Worm (Caenorhabditis elegans) whole organism, L4 larva: ENCODE results near the gene F54C9.9.

ENCODE experiments used
- D1046.2 ChIP-seq: fragments of 200-800 bp; sonication (Bioruptor generic); IDR thresholded peaks from 2 replicates; pipeline ENCODE4 v1.3.6; 2022; ENCODE audit warnings: missing genetic modification characterization, missing compliant biosample characterization
- F26F4.8 ChIP-seq: fragments of 200-800 bp; sonication (Bioruptor generic); conservative IDR thresholded peaks from 2 replicates; pipeline ENCODE4 v1.3.6; 2022; ENCODE audit warnings: missing genetic modification characterization, missing compliant biosample characterization
- F37D6.2 ChIP-seq: sonication (generic microtip); optimal IDR thresholded peaks from 2 replicates; lab custom pipeline; 2016; ENCODE audit warnings: mild to moderate bottlenecking, missing genetic modification characterization, missing compliant biosample characterization
- F49E8.2 ChIP-seq: sonication (generic microtip); optimal IDR thresholded peaks from 2 replicates; lab custom pipeline; 2016; ENCODE audit warnings: missing compliant biosample characterization, mild to moderate bottlenecking, missing genetic modification characterization, borderline replicate concordance
- R02D3.7 ChIP-seq: fragments of 150-350 bp; sonication (generic microtip); optimal IDR thresholded peaks from 3 replicates; lab custom pipeline; 2014; ENCODE audit warnings: missing biosample characterization, missing genetic modification characterization
- T20F7.1 ChIP-seq: fragments of 200-800 bp; sonication (Bioruptor generic); optimal IDR thresholded peaks from 2 replicates; lab custom pipeline; 2018; ENCODE audit warnings: mild to moderate bottlenecking, missing genetic modification characterization, missing compliant biosample characterization
- Y105C5A.15 ChIP-seq: fragments of 200-800 bp; sonication (Bioruptor generic); IDR thresholded peaks from 2 replicates; pipeline ENCODE4 v1.3.6; 2022; ENCODE audit warnings: missing genetic modification characterization, missing compliant biosample characterization
- Y48G9A.11 ChIP-seq: fragments of 200-800 bp; sonication (Bioruptor generic); IDR thresholded peaks from 2 replicates; pipeline ENCODE4 v1.3.6; 2022; ENCODE audit warnings: missing genetic modification reagents, missing genetic modification characterization, missing compliant biosample characterization
- Y5F2A.4 ChIP-seq: fragments of 200-800 bp; sonication (Bioruptor generic); optimal IDR thresholded peaks from 2 replicates; lab custom pipeline; 2018; ENCODE audit warnings: mild to moderate bottlenecking, missing genetic modification characterization, missing compliant biosample characterization
- aha-1 ChIP-seq: fragments of 150-350 bp; peaks from one replicate; lab custom pipeline; 2014; ENCODE audit warnings: missing biosample characterization, missing genetic modification characterization
- aly-2 ChIP-seq: sonication (generic microtip); optimal IDR thresholded peaks from 2 replicates; lab custom pipeline; 2018; ENCODE audit warnings: missing biosample characterization, missing genetic modification characterization
- attf-4 ChIP-seq: sonication (generic microtip); optimal IDR thresholded peaks from 3 replicates; lab custom pipeline; 2017; ENCODE audit warnings: missing biosample characterization, missing genetic modification characterization
- ceh-28 ChIP-seq: fragments of 150-350 bp; optimal IDR thresholded peaks from 2 replicates; lab custom pipeline; 2014; ENCODE audit warnings: missing biosample characterization, missing genetic modification reagents, missing genetic modification characterization
- ceh-44 ChIP-seq: fragments of 200-800 bp; sonication (Bioruptor generic); IDR thresholded peaks from 2 replicates; pipeline ENCODE4 v1.3.6; 2022; ENCODE audit warnings: missing genetic modification reagents, missing genetic modification characterization, missing compliant biosample characterization
- ceh-62 ChIP-seq: sonication (generic microtip); optimal IDR thresholded peaks from 2 replicates; lab custom pipeline; 2017; ENCODE audit warnings: missing biosample characterization, missing genetic modification characterization
- ces-1 ChIP-seq: fragments of 150-350 bp; sonication (generic microtip); optimal IDR thresholded peaks from 4 replicates; lab custom pipeline; 2014; ENCODE audit warnings: missing biosample characterization, missing genetic modification reagents, missing genetic modification characterization
- daf-12 ChIP-seq: fragments of 150-350 bp; optimal IDR thresholded peaks from 2 replicates; lab custom pipeline; 2014; ENCODE audit warnings: missing biosample characterization, missing genetic modification reagents, missing genetic modification characterization
- daf-16 ChIP-seq, 3 experiments: sonication (generic microtip); optimal IDR thresholded peaks; 2 replicates each; lab custom pipeline; 2016 to 2017; ENCODE audit warnings: missing genetic modification characterization in 3 of 3, missing genetic modification reagents in 3 of 3, mild to moderate bottlenecking in 2 of 3, missing compliant biosample characterization in 2 of 3, missing biosample characterization in 1 of 3, moderate library complexity in 1 of 3
- daf-8 ChIP-seq: fragments of 200-800 bp; sonication (Bioruptor generic); IDR thresholded peaks from 2 replicates; pipeline ENCODE4 v1.3.6; 2022; ENCODE audit warnings: missing genetic modification characterization, missing compliant biosample characterization
- dmd-6 ChIP-seq: fragments of 200-800 bp; sonication (Bioruptor generic); IDR thresholded peaks from 2 replicates; pipeline ENCODE4 v1.3.6; 2022; ENCODE audit warnings: missing genetic modification reagents, missing genetic modification characterization, missing compliant biosample characterization
- dmd-8 ChIP-seq: fragments of 200-800 bp; sonication (Bioruptor generic); IDR thresholded peaks from 2 replicates; pipeline ENCODE4 v1.3.6; 2022; ENCODE audit warnings: missing genetic modification characterization, missing compliant biosample characterization
- dmd-9 ChIP-seq: fragments of 200-800 bp; sonication (Bioruptor generic); IDR thresholded peaks from 2 replicates; pipeline ENCODE4 v1.3.6; 2022; ENCODE audit warnings: missing genetic modification reagents, missing genetic modification characterization, missing compliant biosample characterization
- dpl-1 ChIP-seq: fragments of 150-350 bp; optimal IDR thresholded peaks from 2 replicates; lab custom pipeline; 2014; ENCODE audit warnings: missing biosample characterization, missing genetic modification reagents, missing genetic modification characterization
- duxl-1 ChIP-seq: sonication (generic microtip); optimal IDR thresholded peaks from 2 replicates; lab custom pipeline; 2016; ENCODE audit warnings: mild to moderate bottlenecking, missing genetic modification characterization, moderate library complexity, missing compliant biosample characterization; ENCODE audit not compliant: poor library complexity
- egl-27 ChIP-seq: sonication (generic microtip); optimal IDR thresholded peaks from 3 replicates; lab custom pipeline; 2017; ENCODE audit warnings: missing biosample characterization, missing genetic modification reagents, missing genetic modification characterization
- lin-13 ChIP-seq: fragments of 150-350 bp; optimal IDR thresholded peaks from 2 replicates; lab custom pipeline; 2014; ENCODE audit warnings: missing biosample characterization, missing genetic modification reagents, missing genetic modification characterization
- lin-39 ChIP-seq: fragments of 150-350 bp; optimal IDR thresholded peaks from 2 replicates; lab custom pipeline; 2014; ENCODE audit warnings: missing biosample characterization, missing genetic modification reagents, missing genetic modification characterization
- madf-5 ChIP-seq, 2 experiments: fragments of 200-800 bp; sonication (Bioruptor generic); IDR thresholded peaks; 2 replicates each; pipeline ENCODE4 v1.3.6; 2022; ENCODE audit warnings: missing compliant biosample characterization in 2 of 2, missing genetic modification characterization in 2 of 2
- mdt-29 ChIP-seq: fragments of 200-800 bp; sonication (Bioruptor generic); IDR thresholded peaks from 2 replicates; pipeline ENCODE4 v1.3.6; 2022; ENCODE audit warnings: missing genetic modification reagents, missing genetic modification characterization, missing compliant biosample characterization
- mep-1 ChIP-seq: fragments of 150-350 bp; sonication (generic microtip); optimal IDR thresholded peaks from 3 replicates; lab custom pipeline; 2014; ENCODE audit warnings: missing biosample characterization, missing genetic modification characterization
- mxl-2 ChIP-seq: fragments of 200-800 bp; sonication (Bioruptor generic); conservative IDR thresholded peaks from 2 replicates; pipeline ENCODE4 v1.3.6; 2022; ENCODE audit warnings: missing genetic modification reagents, missing genetic modification characterization, missing compliant biosample characterization
- mxl-3 ChIP-seq: fragments of 200-800 bp; sonication (Bioruptor generic); optimal IDR thresholded peaks from 2 replicates; lab custom pipeline; 2018; ENCODE audit warnings: mild to moderate bottlenecking, missing genetic modification characterization, missing compliant biosample characterization
- nhr-10 ChIP-seq: fragments of 150-350 bp; optimal IDR thresholded peaks from 2 replicates; lab custom pipeline; 2014; ENCODE audit warnings: missing biosample characterization, missing genetic modification characterization
- nhr-11 ChIP-seq: fragments of 150-350 bp; optimal IDR thresholded peaks from 2 replicates; lab custom pipeline; 2014; ENCODE audit warnings: missing biosample characterization, missing genetic modification characterization
- nhr-111 ChIP-seq: fragments of 200-800 bp; sonication (Bioruptor generic); optimal IDR thresholded peaks from 2 replicates; lab custom pipeline; 2018; ENCODE audit warnings: mild to moderate bottlenecking, missing genetic modification characterization, missing compliant biosample characterization
- nhr-41 ChIP-seq: fragments of 200-800 bp; sonication (Bioruptor generic); IDR thresholded peaks from 2 replicates; pipeline ENCODE4 v1.3.6; 2022; ENCODE audit warnings: missing genetic modification reagents, missing genetic modification characterization, missing compliant biosample characterization
- nhr-42 ChIP-seq: fragments of 200-800 bp; sonication (Bioruptor generic); IDR thresholded peaks from 2 replicates; pipeline ENCODE4 v1.3.6; 2022; ENCODE audit warnings: missing genetic modification characterization, missing compliant biosample characterization
- nhr-48 ChIP-seq: sonication (generic microtip); optimal IDR thresholded peaks from 2 replicates; lab custom pipeline; 2016; ENCODE audit warnings: mild to moderate bottlenecking, missing genetic modification characterization, missing compliant biosample characterization
- nhr-6 ChIP-seq: fragments of 150-350 bp; optimal IDR thresholded peaks from 2 replicates; lab custom pipeline; 2014; ENCODE audit warnings: missing biosample characterization, missing genetic modification characterization
- nhr-76 ChIP-seq: fragments of 150-350 bp; optimal IDR thresholded peaks from 2 replicates; lab custom pipeline; 2014; ENCODE audit warnings: missing biosample characterization, missing genetic modification characterization
- pha-4 ChIP-seq, 2 experiments: fragments of 150-350 bp in 1 of 2; fragments of 200-800 bp in 1 of 2; sonication (Bioruptor generic) in 1 of 2; IDR thresholded peaks in 1 of 2; optimal IDR thresholded peaks in 1 of 2; 2 replicates each; pipeline versions ENCODE4 v1.3.6 to Lab custom; 2014 to 2022; ENCODE audit warnings: missing genetic modification characterization in 2 of 2, missing genetic modification reagents in 2 of 2, missing biosample characterization in 1 of 2, missing compliant biosample characterization in 1 of 2
- php-3 ChIP-seq: fragments of 200-800 bp; sonication (Bioruptor generic); IDR thresholded peaks from 2 replicates; pipeline ENCODE4 v1.3.6; 2022; ENCODE audit warnings: missing genetic modification reagents, missing genetic modification characterization, missing compliant biosample characterization
- rbr-2 ChIP-seq: sonication (generic microtip); optimal IDR thresholded peaks from 2 replicates; lab custom pipeline; 2016; ENCODE audit warnings: missing genotype, missing genetic modification characterization, missing compliant biosample characterization
- saeg-2 ChIP-seq: fragments of 200-800 bp; sonication (Bioruptor generic); IDR thresholded peaks from 2 replicates; pipeline ENCODE4 v1.3.6; 2022; ENCODE audit warnings: missing genetic modification reagents, missing genetic modification characterization, missing compliant biosample characterization
- set-16 ChIP-seq: fragments of 200-800 bp; sonication (Bioruptor generic); IDR thresholded peaks from 2 replicates; pipeline ENCODE4 v1.3.6; 2022; ENCODE audit warnings: missing genetic modification reagents, missing genetic modification characterization, missing compliant biosample characterization
- spr-3 ChIP-seq: fragments of 200-800 bp; sonication (Bioruptor generic); optimal IDR thresholded peaks from 2 replicates; lab custom pipeline; 2018; ENCODE audit warnings: mild to moderate bottlenecking, missing genetic modification characterization, missing compliant biosample characterization
- tag-97 ChIP-seq: fragments of 200-800 bp; sonication (Bioruptor generic); IDR thresholded peaks from 2 replicates; pipeline ENCODE4 v1.3.6; 2022; ENCODE audit warnings: missing genetic modification characterization, missing compliant biosample characterization
- unc-130 ChIP-seq: sonication (generic microtip); optimal IDR thresholded peaks from 2 replicates; lab custom pipeline; 2016; ENCODE audit warnings: missing genetic modification reagents, missing genetic modification characterization, missing compliant biosample characterization
- unc-39 ChIP-seq: sonication (generic microtip); optimal IDR thresholded peaks from 2 replicates; lab custom pipeline; 2017; ENCODE audit warnings: missing biosample characterization, missing genetic modification characterization
- zfp-2 ChIP-seq: sonication (generic microtip); optimal IDR thresholded peaks from 2 replicates; lab custom pipeline; 2016; ENCODE audit warnings: mild to moderate bottlenecking, missing genetic modification characterization, missing compliant biosample characterization
- zip-11 ChIP-seq: fragments of 200-800 bp; sonication (Bioruptor generic); IDR thresholded peaks from 2 replicates; pipeline ENCODE4 v1.3.6; 2022; ENCODE audit warnings: missing genetic modification characterization, missing compliant biosample characterization
- zip-2 ChIP-seq: fragments of 150-350 bp; optimal IDR thresholded peaks from 2 replicates; lab custom pipeline; 2014; ENCODE audit warnings: missing biosample characterization, missing genetic modification characterization

F54C9.9 gene

DNA sequence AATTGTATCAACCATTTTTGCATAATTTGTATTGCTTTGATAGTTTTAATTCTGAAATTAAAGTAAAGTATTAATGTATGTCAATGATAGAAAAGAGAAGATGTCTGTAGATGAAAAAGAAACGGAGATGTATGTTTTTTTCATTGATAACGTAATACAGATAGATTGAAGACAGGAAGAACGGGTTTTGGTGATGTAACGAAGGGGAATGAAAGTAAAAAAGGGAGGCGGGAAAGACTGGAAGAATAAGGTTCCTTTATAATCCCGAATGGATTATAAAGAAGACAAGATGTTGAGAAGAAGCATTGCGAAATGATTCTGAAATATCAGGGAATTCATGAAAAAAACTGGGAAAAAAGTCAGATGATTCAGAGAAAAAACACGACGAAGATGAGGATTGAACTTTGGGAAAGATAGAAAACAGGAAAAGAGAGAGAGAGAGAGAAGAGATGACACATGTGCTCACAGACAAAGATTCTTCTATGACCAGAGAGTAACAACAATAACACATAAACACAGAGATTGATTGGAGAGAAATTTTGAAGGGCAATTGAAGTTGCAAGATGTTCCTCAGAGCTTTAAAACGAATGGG is 7.3 kb downstream of the F54C9.9 start, which contains the start of gene F54C9.11 (continued):
- TF ChIP-seq aha-1 (tag; lab: Kevin White, UChicago) (no peak), unc-130 (no peak), mxl-2 (GFP tag; lab: Robert Waterston, UW) (no peak), nhr-6 (tag; lab: Kevin White, UChicago) (no peak), Y105C5A.15 (GFP tag; lab: Robert Waterston, UW) (no peak), dpl-1 (GFP tag; lab: Kevin White, UChicago) (no peak), nhr-76 (tag; lab: Kevin White, UChicago) (no peak), F37D6.2 (tag; lab: Kevin White, UChicago) (no peak), tag-97 (GFP tag; lab: Robert Waterston, UW) (no peak), F26F4.8 (GFP tag; lab: Robert Waterston, UW) (no peak), Y48G9A.11 (GFP tag; lab: Robert Waterston, UW) (no peak), set-16 (no peak), T20F7.1 (GFP tag; lab: Kevin White, UChicago) (no peak), mdt-29 (GFP tag; lab: Robert Waterston, UW) (no peak), dmd-8 (GFP tag; lab: Robert Waterston, UW) (no peak), php-3 (GFP tag; lab: Robert Waterston, UW) (no peak), duxl-1 (tag; lab: Kevin White, UChicago) (no peak), zfp-2 (no peak), ces-1 (GFP tag; lab: Kevin White, UChicago) (no peak), D1046.2 (GFP tag; lab: Robert Waterston, UW) (no peak), R02D3.7 (tag; lab: Kevin White, UChicago) (no peak), mxl-3 (GFP tag; lab: Kevin White, UChicago) (peak; percentile 4), daf-8 (GFP tag; lab: Robert Waterston, UW) (no peak), lin-13 (GFP tag; lab: Kevin White, UChicago) (no peak), rbr-2 (tag; lab: Kevin White, UChicago) (peak; percentile 18), mep-1 (tag; lab: Kevin White, UChicago) (peak; percentile 53), daf-12 (tag; lab: Kevin White, UChicago) (no peak), F49E8.2 (tag; lab: Kevin White, UChicago) (no peak), ceh-28 (no peak), zip-11 (GFP tag; lab: Robert Waterston, UW) (no peak), dmd-9 (no peak), nhr-10 (no peak), aly-2 (tag; lab: Kevin White, UChicago) (no peak), nhr-11 (tag; lab: Kevin White, UChicago) (no peak), zip-2 (no peak), spr-3 (GFP tag; lab: Kevin White, UChicago) (no peak), unc-39 (no peak), madf-5 (GFP tag; IDR thresholded peaks at IDR 0.05; lab: Robert Waterston, UW) (no peak), nhr-48 (tag; lab: Kevin White, UChicago) (peak; percentile 51), nhr-42 (GFP tag; lab: Robert Waterston, UW) (no peak), dmd-6 (no peak), ceh-44 (GFP tag; lab: Robert Waterston, UW) (no peak), ceh-62 (tag; lab: Kevin White, UChicago) (no peak), attf-4 (tag; lab: Kevin White, UChicago) (no peak), nhr-111 (GFP tag; lab: Kevin White, UChicago) (no peak), daf-16 (GFP tag; optimal IDR thresholded peaks at IDR 0.05; lab: Kevin White, UChicago) (peak in 1 of 2 experiments; percentile 57), daf-16 (tag; optimal IDR thresholded peaks at IDR 0.05; lab: Kevin White, UChicago) (no peak), pha-4 (GFP tag; IDR thresholded peaks at IDR 0.05; lab: Robert Waterston, UW) (no peak), pha-4 (tag; optimal IDR thresholded peaks at IDR 0.05; lab: Kevin White, UChicago) (no peak), lin-39 (tag; lab: Kevin White, UChicago) (no peak), nhr-41 (GFP tag; lab: Robert Waterston, UW) (no peak), saeg-2 (GFP tag; lab: Robert Waterston, UW) (no peak), egl-27 (tag; lab: Kevin White, UChicago) (no peak), Y5F2A.4 (GFP tag; lab: Kevin White, UChicago) (no peak)
